Worm (Caenorhabditis elegans) whole organism, L4 larva: ENCODE results near the gene grl-25.

Source experiments
- F49E8.2 ChIP-seq: sonication (generic microtip); optimal IDR thresholded peaks from 2 replicates; lab custom pipeline; 2016; ENCODE audit warnings: missing compliant biosample characterization, mild to moderate bottlenecking, missing genetic modification characterization, borderline replicate concordance
- ama-1 ChIP-seq: fragments of 150-350 bp; optimal IDR thresholded peaks from 2 replicates; lab custom pipeline; 2014; ENCODE audit warnings: inconsistent platforms, mixed read lengths
- dpl-1 ChIP-seq: fragments of 150-350 bp; optimal IDR thresholded peaks from 2 replicates; lab custom pipeline; 2014; ENCODE audit warnings: missing biosample characterization, missing genetic modification reagents, missing genetic modification characterization
- lsy-2 ChIP-seq, 2 experiments: fragments of 150-350 bp in 1 of 2; sonication (generic microtip) in 1 of 2; optimal IDR thresholded peaks; 2 replicates each; lab custom pipeline; 2014 to 2017; ENCODE audit warnings: missing biosample characterization in 2 of 2, missing genetic modification characterization in 2 of 2
- nhr-10 ChIP-seq: fragments of 150-350 bp; optimal IDR thresholded peaks from 2 replicates; lab custom pipeline; 2014; ENCODE audit warnings: missing biosample characterization, missing genetic modification characterization
- nhr-76 ChIP-seq: fragments of 150-350 bp; optimal IDR thresholded peaks from 2 replicates; lab custom pipeline; 2014; ENCODE audit warnings: missing biosample characterization, missing genetic modification characterization
- pha-4 ChIP-seq, 2 experiments: fragments of 150-350 bp in 1 of 2; fragments of 200-800 bp in 1 of 2; sonication (Bioruptor generic) in 1 of 2; IDR thresholded peaks in 1 of 2; optimal IDR thresholded peaks in 1 of 2; 2 replicates each; pipeline versions ENCODE4 v1.3.6 to Lab custom; 2014 to 2022; ENCODE audit warnings: missing genetic modification characterization in 2 of 2, missing genetic modification reagents in 2 of 2, missing biosample characterization in 1 of 2, missing compliant biosample characterization in 1 of 2
- zfp-3 ChIP-seq: fragments of 200-800 bp; sonication (Bioruptor generic); conservative IDR thresholded peaks from 2 replicates; pipeline ENCODE4 v1.3.6; 2022; ENCODE audit warnings: missing genetic modification reagents, missing genetic modification characterization, missing compliant biosample characterization
- ztf-11 ChIP-seq: fragments of 150-350 bp; optimal IDR thresholded peaks from 2 replicates; lab custom pipeline; 2014; ENCODE audit warnings: missing biosample characterization, missing genetic modification characterization

DNA sequence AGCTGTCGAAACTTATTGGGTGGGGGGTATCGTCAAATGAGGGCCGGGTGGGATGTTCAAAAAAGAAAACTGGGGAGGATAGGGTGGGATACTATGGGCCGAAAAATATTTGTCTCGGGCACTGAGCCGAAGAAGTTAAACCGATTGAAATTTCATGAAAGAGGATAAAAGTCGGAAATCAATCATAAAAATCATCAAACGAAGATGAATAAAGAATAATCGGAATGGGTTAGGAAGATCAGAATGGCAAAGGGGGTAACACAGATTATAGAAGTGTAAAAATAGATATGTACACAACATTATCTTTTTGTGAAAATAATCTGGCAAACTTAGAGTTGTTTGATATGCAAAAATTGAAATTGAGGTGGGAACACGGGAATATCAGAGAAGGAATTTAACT is 6.6 kb upstream of the grl-25 start:
- no peak for TF ChIP-seq nhr-76
- no peak for TF ChIP-seq ama-1 (lab: Kevin White, UChicago)
- TF ChIP-seq ztf-11 (tag; lab: Kevin White, UChicago) = no peak
- no peak for TF ChIP-seq zfp-3 (GFP tag; lab: Robert Waterston, UW)
- no peak for TF ChIP-seq lsy-2 (tag; optimal IDR thresholded peaks at IDR 0.05; lab: Kevin White, UChicago)
- TF ChIP-seq dpl-1 (GFP tag; lab: Kevin White, UChicago) = no peak
- TF ChIP-seq F49E8.2 = no peak
- no peak for TF ChIP-seq pha-4 (GFP tag; IDR thresholded peaks at IDR 0.05; lab: Robert Waterston, UW)
- no peak for TF ChIP-seq pha-4 (tag; optimal IDR thresholded peaks at IDR 0.05; lab: Kevin White, UChicago)
- TF ChIP-seq nhr-10 (tag; lab: Kevin White, UChicago) = no peak
